Worm (Caenorhabditis elegans): ENCODE data around the gene C36E6.2.

DNA sequence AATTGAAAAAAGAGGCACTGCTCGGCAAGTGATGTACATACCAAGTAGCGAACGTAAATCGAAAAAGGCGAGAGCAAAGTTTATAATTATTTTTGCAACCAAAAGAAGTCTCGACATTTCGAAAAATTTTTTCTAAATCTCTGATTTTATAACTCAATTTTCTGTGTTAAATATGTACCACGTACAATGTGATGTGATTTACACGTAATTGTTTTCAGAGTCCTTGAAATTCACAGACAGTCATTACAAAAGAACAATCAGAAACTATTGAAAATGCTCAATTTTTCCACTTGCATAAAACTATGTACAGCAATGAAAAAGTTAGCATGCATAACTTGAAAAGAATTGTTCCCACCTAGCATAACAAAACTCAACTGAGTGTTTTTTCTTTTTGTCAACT, 48.4 kb upstream of the C36E6.2 start:
- no peak for TF ChIP-seq lag-1 (GFP tag; IDR thresholded peaks at IDR 0.05)
- TF ChIP-seq efl-1 (GFP tag; optimal IDR thresholded peaks at IDR 0.05) = no peak
- TF ChIP-seq nhr-90 (tag; optimal IDR thresholded peaks at IDR 0.05) = no peak
- TF ChIP-seq sea-2 (GFP tag; IDR thresholded peaks at IDR 0.05) = no peak
- TF ChIP-seq snpc-1.3 (tag; optimal IDR thresholded peaks at IDR 0.05; ENCODE audit: insufficient read depth) = no peak
- no peak for TF ChIP-seq pha-4 (tag; optimal IDR thresholded peaks at IDR 0.05)
- TF ChIP-seq him-1 (tag; optimal IDR thresholded peaks at IDR 0.05) = no peak
- no peak for TF ChIP-seq ztf-25 (GFP tag; IDR thresholded peaks at IDR 0.05)
- TF ChIP-seq ceh-100 (GFP tag; IDR thresholded peaks at IDR 0.05) = no peak
- TF ChIP-seq D2030.7 (GFP tag; IDR thresholded peaks at IDR 0.05) = no peak
- no peak for TF ChIP-seq bed-2 (GFP tag; IDR thresholded peaks at IDR 0.05)
- no peak for TF ChIP-seq rcor-1 (GFP tag; IDR thresholded peaks at IDR 0.05)
- TF ChIP-seq bed-1 (GFP tag; IDR thresholded peaks at IDR 0.05) = no peak

All from whole organism, young adult.